Worm (Caenorhabditis elegans): ENCODE results near the gene Y116F11B.9.

Y116F11B.9 gene

ce11 chrV:19856335-19856734 is 11.4 kb downstream of the Y116F11B.9 start:
- no peak for TF ChIP-seq ham-2 (GFP tag; optimal IDR thresholded peaks at IDR 0.05)
- TF ChIP-seq flh-1 (GFP tag; optimal IDR thresholded peaks at IDR 0.05), result no peak
- no peak for TF ChIP-seq mep-1 (tag; optimal IDR thresholded peaks at IDR 0.05)

DNA sequence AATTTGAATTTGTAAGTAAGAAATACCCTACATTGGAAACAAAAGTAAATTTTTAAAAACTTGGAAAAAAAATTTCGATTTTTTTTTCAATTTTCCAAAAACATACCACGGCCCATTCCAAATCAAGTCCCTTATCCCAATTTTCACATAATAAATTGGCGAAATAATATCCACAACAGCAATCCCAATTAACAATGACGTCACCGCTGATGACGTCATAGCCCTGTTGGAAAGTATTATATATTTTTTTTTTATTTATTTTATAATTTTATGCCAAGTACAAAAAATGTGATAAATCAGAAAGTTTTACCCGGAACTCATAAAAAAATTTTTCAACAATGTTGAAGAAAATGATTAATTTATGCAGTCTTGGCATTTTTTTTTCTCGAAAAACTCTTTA is 14.2 kb downstream of the Y116F11B.9 start:
- no peak for TF ChIP-seq ham-2 (GFP tag; optimal IDR thresholded peaks at IDR 0.05)
- no peak for TF ChIP-seq mab-5 (tag; optimal IDR thresholded peaks at IDR 0.05)
- TF ChIP-seq zip-8 (tag; optimal IDR thresholded peaks at IDR 0.05), result peak; percentile 95

- TF ChIP-seq ces-1 (GFP tag; optimal IDR thresholded peaks at IDR 0.05) (no peak), mep-1 (tag; optimal IDR thresholded peaks at IDR 0.05) (no peak), ceh-83 (GFP tag; optimal IDR thresholded peaks at IDR 0.05) (no peak), ceh-39 (tag; optimal IDR thresholded peaks at IDR 0.05) (no peak), unc-39 (tag; optimal IDR thresholded peaks at IDR 0.05) (no peak), pha-4 (tag; optimal IDR thresholded peaks at IDR 0.05) (no peak), nhr-28 (tag; optimal IDR thresholded peaks at IDR 0.05) (no peak), lsy-2 (tag; optimal IDR thresholded peaks at IDR 0.05) (no peak), mab-5 (tag; optimal IDR thresholded peaks at IDR 0.05) (no peak), nhr-2 (tag; optimal IDR thresholded peaks at IDR 0.05) (no peak), ztf-11 (tag; optimal IDR thresholded peaks at IDR 0.05) (no peak), nhr-12 (tag; optimal IDR thresholded peaks at IDR 0.05) (no peak), snpc-4 (tag; optimal IDR thresholded peaks at IDR 0.05) (no peak), elt-1 (tag; optimal IDR thresholded peaks at IDR 0.05; ENCODE audit: borderline replicate concordance, insufficient read depth) (no peak), blmp-1 (tag; optimal IDR thresholded peaks at IDR 0.05) (no peak)
Measured at ce11 chrV:19848014-19848413, 19.8 kb downstream of the Y116F11B.9 start, which contains the start of gene Y116F11B.7. Gene Y116F11B.7 (plus strand): TSS chrV:19848314.

DNA sequence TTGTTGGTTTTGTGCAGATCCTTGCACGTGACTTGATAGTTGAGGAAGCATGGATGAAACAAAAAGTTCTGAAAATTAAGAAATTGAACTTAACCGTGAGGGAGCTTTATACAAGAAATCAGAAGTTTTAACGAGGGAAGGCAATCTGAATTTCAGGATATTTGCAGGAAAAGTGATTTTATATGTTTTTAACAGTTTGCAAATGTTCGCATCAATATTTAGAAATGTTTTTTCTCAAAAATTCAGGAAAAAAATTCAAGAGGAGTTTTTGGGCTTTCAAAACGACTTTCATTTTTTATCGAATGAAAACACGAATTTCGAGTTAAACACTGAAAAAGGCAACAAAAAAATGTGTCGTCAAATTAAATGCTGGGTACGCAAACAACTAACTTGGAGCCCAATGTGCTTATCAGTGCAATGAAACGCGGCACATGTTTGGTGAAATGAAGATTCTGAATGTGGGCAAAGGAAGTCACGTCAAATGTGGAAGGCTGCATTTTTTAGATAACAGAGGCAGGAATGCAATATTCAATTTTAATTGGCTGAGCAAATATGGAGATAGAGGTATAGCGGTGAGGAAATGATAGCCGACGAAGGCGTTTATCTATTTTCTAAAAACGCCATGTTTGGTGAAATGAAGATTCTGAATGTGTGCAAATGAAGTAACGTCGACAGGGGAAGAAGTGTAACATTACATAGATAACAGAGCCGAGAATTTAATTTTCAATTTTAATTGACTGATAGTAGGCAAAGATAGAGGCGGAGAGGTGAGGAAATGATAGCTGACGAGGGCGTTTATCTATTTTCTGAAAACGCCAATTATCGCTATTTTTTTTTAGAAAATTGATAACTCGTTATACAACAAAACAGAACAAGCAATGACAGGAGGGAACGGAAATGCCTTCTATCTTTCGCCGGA is 21.6 kb downstream of the Y116F11B.9 start, which contains the start of gene Y116F11B.6:
Gene Y116F11B.6 (minus strand): TSS at position 51 of the 919 bp plus-strand sequence.
- TF ChIP-seq bed-3 (GFP tag; optimal IDR thresholded peaks at IDR 0.05), result no peak
- TF ChIP-seq elt-1 (tag; optimal IDR thresholded peaks at IDR 0.05; ENCODE audit: borderline replicate concordance, insufficient read depth), result no peak
- no peak for TF ChIP-seq nhr-12 (tag; optimal IDR thresholded peaks at IDR 0.05)
- TF ChIP-seq ham-2 (GFP tag; optimal IDR thresholded peaks at IDR 0.05), result no peak
- TF ChIP-seq snpc-4 (tag; optimal IDR thresholded peaks at IDR 0.05), result no peak
- no peak for TF ChIP-seq nhr-237 (tag; optimal IDR thresholded peaks at IDR 0.05)
- TF ChIP-seq ces-1 (GFP tag; optimal IDR thresholded peaks at IDR 0.05), result no peak
- no peak for TF ChIP-seq sem-2 (GFP tag; optimal IDR thresholded peaks at IDR 0.05)
- no peak for TF ChIP-seq elt-3 (tag; optimal IDR thresholded peaks at IDR 0.05)
- TF ChIP-seq drap-1 (GFP tag; optimal IDR thresholded peaks at IDR 0.05), result no peak
- no peak for TF ChIP-seq sptf-1 (tag; optimal IDR thresholded peaks at IDR 0.05)
- TF ChIP-seq lin-32 (GFP tag; optimal IDR thresholded peaks at IDR 0.05), result no peak
- no peak for TF ChIP-seq mls-2 (tag; optimal IDR thresholded peaks at IDR 0.05)
- no peak for TF ChIP-seq nhr-76 (tag; optimal IDR thresholded peaks at IDR 0.05)
- no peak for TF ChIP-seq ceh-43 (GFP tag; optimal IDR thresholded peaks at IDR 0.05)
- no peak for TF ChIP-seq cnd-1 (tag; optimal IDR thresholded peaks at IDR 0.05)
- TF ChIP-seq nhr-2 (tag; optimal IDR thresholded peaks at IDR 0.05), result no peak
- TF ChIP-seq lin-13 (tag; optimal IDR thresholded peaks at IDR 0.05), result no peak

DNA sequence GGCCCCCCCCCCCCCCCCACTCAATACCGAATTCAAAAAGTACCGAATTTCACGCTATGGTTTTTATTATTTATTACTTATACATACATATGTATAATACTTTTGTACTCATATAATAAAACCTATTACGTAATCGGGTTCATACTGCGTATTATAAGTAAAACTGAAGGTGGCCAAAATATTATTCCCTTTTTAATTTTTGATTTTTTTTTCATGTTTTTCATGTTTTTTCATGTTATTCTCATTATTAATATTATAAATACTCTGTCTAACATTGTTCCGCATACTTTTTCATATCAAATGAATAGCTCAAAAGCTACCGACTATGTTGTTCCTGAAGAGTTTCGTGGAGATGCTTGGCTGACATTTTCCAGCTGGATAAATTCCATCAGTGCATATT is 31.6 kb downstream of the Y116F11B.9 start, which contains the start of gene srw-38:
Gene srw-38 (plus strand): TSS at position 301 of the 400 bp plus-strand sequence.
- TF ChIP-seq drap-1 (GFP tag; optimal IDR thresholded peaks at IDR 0.05), result no peak
- peak; percentile 52 for TF ChIP-seq zip-8 (tag; optimal IDR thresholded peaks at IDR 0.05)
- TF ChIP-seq sptf-1 (tag; optimal IDR thresholded peaks at IDR 0.05), result no peak
- no peak for TF ChIP-seq nhr-2 (tag; optimal IDR thresholded peaks at IDR 0.05)
